Fruit fly (Drosophila melanogaster): ENCODE measurements around the gene Eip75B.

The Eip75B gene

DNA sequence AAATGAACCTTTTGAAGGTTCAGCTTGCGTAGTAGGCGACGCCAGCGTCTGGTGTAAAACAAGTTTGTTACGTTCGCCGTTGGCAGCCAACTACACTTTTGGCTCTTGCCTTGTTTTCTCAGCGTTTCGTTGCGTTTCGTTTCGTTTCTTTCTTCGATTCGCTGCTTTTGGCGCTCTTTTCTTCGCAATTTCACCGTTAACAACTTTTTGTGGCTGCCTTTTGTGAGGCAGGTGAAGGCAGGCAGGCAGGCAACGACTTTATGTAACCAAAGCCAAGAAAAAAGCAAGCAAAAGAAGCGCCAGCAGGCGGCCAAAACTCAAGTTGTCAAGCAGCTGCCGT lies 99.1 kb downstream of the Eip75B start:
- TF ChIP-seq noc (tag; optimal IDR thresholded peaks at IDR 0.05), result no peak

- TF ChIP-seq noc (tag; optimal IDR thresholded peaks at IDR 0.05), result no peak
Measured at dm6 chr3L:17964757-17965454, 99.6 kb downstream of the Eip75B start.

- TF ChIP-seq noc (tag; optimal IDR thresholded peaks at IDR 0.05), result no peak
Measured at dm6 chr3L:17963529-17964225, 100.8 kb downstream of the Eip75B start.

dm6 chr3L:17962668-17963208 lies 101.8 kb downstream of the Eip75B start:
- TF ChIP-seq noc (tag; optimal IDR thresholded peaks at IDR 0.05), result no peak

dm6 chr3L:17962069-17962664 lies 102.3 kb downstream of the Eip75B start:
- TF ChIP-seq noc (tag; optimal IDR thresholded peaks at IDR 0.05), result no peak

- no peak for TF ChIP-seq noc (tag; optimal IDR thresholded peaks at IDR 0.05)
Measured at dm6 chr3L:17961608-17962007, 102.9 kb downstream of the Eip75B start.

DNA sequence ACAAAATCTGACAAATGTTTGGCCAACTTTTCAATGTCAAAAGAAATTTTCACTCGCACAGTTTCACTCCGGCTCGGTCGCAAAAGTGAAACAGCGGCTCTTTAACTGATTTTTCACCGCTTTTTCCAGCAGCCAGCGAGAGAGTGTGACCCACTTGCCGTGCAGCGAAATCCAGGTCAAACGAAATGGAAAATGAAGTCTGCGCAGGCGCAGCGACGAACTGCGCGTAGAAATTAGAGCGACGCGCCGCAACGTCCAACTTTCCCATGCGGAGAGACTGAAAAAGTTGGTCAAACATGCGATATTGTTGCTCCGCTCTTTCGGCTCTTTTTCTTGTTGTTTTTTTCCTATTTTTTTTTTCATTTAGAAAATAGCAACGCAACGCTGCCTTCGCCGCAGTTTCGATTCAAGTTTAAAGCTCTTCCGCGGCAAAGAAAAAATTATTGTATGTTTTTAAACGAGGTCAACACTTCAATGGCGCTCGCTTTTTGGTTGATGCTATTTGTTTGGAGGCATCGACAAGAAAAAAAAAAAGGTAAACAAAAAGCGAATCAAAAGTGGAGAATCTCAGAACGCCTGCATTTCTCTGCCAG lies 104.2 kb downstream of the Eip75B start:
- no peak for TF ChIP-seq noc (tag; optimal IDR thresholded peaks at IDR 0.05)

dm6 chr3L:17958977-17959279 lies 105.6 kb downstream of the Eip75B start:
- no peak for TF ChIP-seq noc (tag; optimal IDR thresholded peaks at IDR 0.05)

DNA sequence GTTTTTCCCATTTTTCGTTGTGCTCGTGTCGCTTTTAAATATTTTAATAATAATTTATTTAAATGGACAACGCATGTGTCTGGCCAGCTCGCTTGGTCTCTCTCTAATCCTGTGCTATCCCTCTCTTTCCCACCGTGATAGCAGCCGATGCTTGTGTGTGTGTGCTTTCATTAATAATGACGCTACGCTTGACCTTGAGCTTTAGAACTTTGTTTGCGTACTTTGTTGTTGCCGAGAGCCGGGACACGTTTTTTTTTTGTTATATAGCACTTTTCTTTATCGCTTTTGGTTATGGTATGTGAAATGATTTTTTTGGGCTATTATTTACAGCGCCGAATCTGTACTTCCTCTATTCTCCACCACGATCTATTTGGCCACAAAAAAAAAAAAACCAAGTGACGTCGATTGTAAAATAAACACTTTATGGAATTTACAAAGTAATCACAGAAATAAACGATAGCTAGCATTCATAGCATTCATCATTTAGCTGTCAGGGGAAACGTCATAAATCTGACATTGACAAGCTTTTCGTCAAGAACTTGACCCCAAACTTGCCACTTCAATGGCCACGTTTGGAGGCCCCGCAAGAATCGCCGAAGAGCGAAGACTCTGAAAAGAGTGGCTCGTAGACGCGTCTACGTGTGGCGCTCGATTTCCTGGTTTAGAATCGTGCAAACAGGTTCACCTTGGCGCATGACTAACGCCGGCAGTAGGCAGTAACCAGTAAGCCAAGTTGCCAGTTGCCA lies 106.1 kb downstream of the Eip75B start:
- peak; percentile 42 for TF ChIP-seq noc (tag; optimal IDR thresholded peaks at IDR 0.05)

DNA sequence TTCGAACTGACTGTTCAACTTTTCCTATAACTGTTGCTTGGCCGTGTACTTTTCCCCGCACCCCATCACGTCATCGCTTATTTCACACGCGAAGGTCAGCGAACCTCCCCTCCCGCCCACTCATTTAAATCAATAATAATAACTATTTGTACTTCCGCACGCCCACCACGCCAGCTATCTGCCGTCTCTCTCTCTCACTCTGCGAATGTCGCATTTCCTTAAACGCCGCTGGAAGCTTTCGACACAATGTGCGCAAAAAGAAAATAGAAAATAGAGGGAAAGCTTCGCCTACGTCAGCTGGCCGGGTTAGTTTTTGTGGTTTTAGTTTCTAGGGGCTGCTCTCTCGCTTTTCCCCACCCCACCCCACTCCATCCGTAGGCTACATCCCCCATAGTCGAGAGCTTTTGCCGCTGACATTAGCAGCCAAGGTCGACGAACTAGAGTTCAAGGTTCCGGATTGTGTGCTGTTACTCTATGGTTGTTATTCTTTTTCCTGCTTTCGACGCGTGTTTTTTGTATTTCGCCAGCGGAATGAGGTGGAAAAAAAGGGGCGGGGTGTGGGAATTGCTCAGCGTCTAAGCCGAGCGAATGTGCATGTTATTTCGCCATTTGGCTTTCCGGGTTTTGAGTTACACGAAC lies 108.0 kb downstream of the Eip75B start:
- TF ChIP-seq noc (tag; optimal IDR thresholded peaks at IDR 0.05), result no peak

- TF ChIP-seq noc (tag; optimal IDR thresholded peaks at IDR 0.05), result peak; percentile 89
Measured at dm6 chr3L:17950132-17950815, 114.2 kb downstream of the Eip75B start.

DNA sequence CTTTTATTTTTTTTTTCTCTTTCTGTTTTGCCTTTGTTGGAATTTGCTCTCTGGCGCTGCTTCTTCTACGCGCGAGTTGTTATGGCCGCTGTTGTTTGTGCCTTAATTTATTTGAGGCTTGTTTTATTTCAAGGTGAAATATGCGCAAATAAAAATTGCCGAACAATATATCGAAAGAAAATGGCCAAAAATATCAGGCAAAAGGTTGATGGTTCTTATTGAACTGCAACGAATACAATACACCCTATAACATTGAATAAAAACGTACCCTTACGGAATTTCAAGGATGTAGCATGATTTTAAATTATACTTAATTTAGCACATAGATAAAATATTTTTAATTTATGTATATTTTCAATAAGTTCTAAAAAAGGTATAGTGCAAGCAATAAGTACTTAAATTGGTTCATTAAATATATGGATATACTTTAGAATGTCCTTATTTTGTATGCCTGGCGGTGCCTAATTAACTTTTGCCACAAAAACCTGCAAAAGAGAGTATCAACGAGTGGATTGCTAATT lies 114.9 kb downstream of the Eip75B start:
- TF ChIP-seq noc (tag; optimal IDR thresholded peaks at IDR 0.05), result peak; percentile 77

DNA sequence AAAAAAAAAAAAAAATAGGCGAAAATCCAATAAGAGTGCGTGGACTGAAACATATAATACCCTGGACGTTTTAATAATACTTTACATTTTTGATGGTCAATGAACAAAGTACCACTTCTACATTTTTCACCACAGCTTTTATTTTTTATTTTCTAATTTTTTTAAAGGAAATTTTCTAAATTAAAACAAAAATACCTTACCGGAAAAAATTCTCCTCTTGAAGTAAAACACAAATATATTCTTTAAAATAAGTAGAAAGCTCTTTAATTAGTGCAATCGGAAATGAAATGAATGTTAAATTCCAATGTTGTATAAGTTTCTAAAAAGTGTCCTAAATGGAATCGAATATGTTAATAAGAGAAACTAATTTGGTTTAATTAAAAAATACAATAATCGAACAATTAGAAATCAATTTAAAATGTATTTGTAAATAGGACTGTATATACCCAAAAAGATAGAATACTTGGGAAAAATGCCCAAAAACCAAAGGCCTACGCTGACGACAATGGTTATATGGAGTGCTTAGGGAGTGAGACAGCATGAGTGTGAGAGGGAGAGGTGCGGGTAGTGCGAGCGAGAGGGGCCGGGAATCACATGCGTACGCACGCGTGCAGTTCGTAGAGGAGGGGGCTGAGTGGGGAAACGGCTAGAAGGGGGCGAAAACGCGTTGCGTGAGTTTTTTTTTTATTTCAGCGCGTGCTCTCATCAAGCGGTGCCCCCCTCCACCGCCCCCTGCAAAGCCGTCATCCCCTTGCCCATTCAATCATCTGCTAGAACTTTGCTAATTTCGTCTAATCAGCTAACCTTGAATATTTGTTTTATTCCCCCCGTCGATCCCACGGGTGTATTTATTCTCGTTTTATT lies 115.6 kb downstream of the Eip75B start:
- no peak for TF ChIP-seq noc (tag; optimal IDR thresholded peaks at IDR 0.05)

dm6 chr3L:17948195-17948594 lies 116.3 kb downstream of the Eip75B start:
- no peak for TF ChIP-seq noc (tag; optimal IDR thresholded peaks at IDR 0.05)

Measured in whole organism, larva.